Fruit fly (Drosophila melanogaster) whole organism, adult: ENCODE results near the gene CG42654.

Source experiments
- CG11617 ChIP-seq: fragments of 200-800 bp; sonication (Bioruptor generic); optimal IDR thresholded peaks from 2 replicates; lab custom pipeline; 2017; ENCODE audit warnings: mild to moderate bottlenecking, missing biosample characterization, missing genetic modification reagents, missing genetic modification characterization
- CG12768 ChIP-seq: fragments of 200-800 bp; sonication (Bioruptor generic); optimal IDR thresholded peaks from 2 replicates; lab custom pipeline; 2017; ENCODE audit warnings: missing biosample characterization, missing genetic modification characterization, mild to moderate bottlenecking, moderate library complexity, missing genetic modification reagents
- CG14711 ChIP-seq: fragments of 200-800 bp; sonication (Bioruptor generic); optimal IDR thresholded peaks from 2 replicates; lab custom pipeline; 2018; ENCODE audit warnings: missing biosample characterization, mild to moderate bottlenecking, missing genetic modification characterization, moderate library complexity
- CG1620 ChIP-seq: fragments of 200-800 bp; sonication (Bioruptor generic); optimal IDR thresholded peaks from 2 replicates; lab custom pipeline; 2016; ENCODE audit warnings: missing biosample characterization, missing genetic modification characterization
- CG33017 ChIP-seq: fragments of 200-800 bp; sonication (Bioruptor generic); optimal IDR thresholded peaks from 2 replicates; lab custom pipeline; 2018; ENCODE audit warnings: missing biosample characterization, mild to moderate bottlenecking, missing genetic modification characterization, moderate library complexity
- CG5204 ChIP-seq: fragments of 200-800 bp; sonication (Bioruptor generic); optimal IDR thresholded peaks from 2 replicates; lab custom pipeline; 2016; ENCODE audit warnings: missing biosample characterization, missing genetic modification characterization
- CG7045 ChIP-seq: fragments of 200-800 bp; sonication (Bioruptor generic); optimal IDR thresholded peaks from 2 replicates; lab custom pipeline; 2017; ENCODE audit warnings: missing biosample characterization, mild to moderate bottlenecking, missing genetic modification characterization
- CG7101 ChIP-seq: fragments of 200-800 bp; sonication (Bioruptor generic); optimal IDR thresholded peaks from 2 replicates; lab custom pipeline; 2018; ENCODE audit warnings: missing biosample characterization, mild to moderate bottlenecking, missing genetic modification characterization, moderate library complexity
- Clk ChIP-seq: fragments of 200-800 bp; sonication (Bioruptor generic); optimal IDR thresholded peaks from 2 replicates; lab custom pipeline; 2017; ENCODE audit warnings: missing biosample characterization, missing genetic modification characterization
- Crg-1 ChIP-seq: fragments of 200-800 bp; sonication (Bioruptor generic); optimal IDR thresholded peaks from 2 replicates; lab custom pipeline; 2016; ENCODE audit warnings: missing biosample characterization, missing genetic modification characterization
- Hr96 ChIP-seq: fragments of 200-800 bp; sonication (Bioruptor generic); optimal IDR thresholded peaks from 2 replicates; lab custom pipeline; 2016; ENCODE audit warnings: missing biosample characterization, missing genetic modification characterization
- Mnt ChIP-seq: fragments of 200-800 bp; sonication (Bioruptor generic); optimal IDR thresholded peaks from 2 replicates; lab custom pipeline; 2016; ENCODE audit warnings: missing biosample characterization, mild to moderate bottlenecking, missing genetic modification characterization
- bab1 ChIP-seq: fragments of 200-800 bp; sonication (Bioruptor generic); optimal IDR thresholded peaks from 3 replicates; lab custom pipeline; 2019; ENCODE audit warnings: missing biosample characterization, mild to moderate bottlenecking, missing genetic modification characterization, moderate library complexity
- cic ChIP-seq: fragments of 200-800 bp; sonication (Bioruptor generic); optimal IDR thresholded peaks from 2 replicates; lab custom pipeline; 2017; ENCODE audit warnings: missing biosample characterization, mild to moderate bottlenecking, missing genetic modification characterization, moderate library complexity
- cnc ChIP-seq, 2 experiments: fragments of >200 bp; optimal IDR thresholded peaks; 2 replicates each; lab custom pipeline; 2017
- kay ChIP-seq: fragments of 200-800 bp; sonication (Bioruptor generic); peaks from one replicate; lab custom pipeline; 2016; ENCODE audit warnings: missing biosample characterization, missing genetic modification characterization, borderline replicate concordance
- ovo ChIP-seq: fragments of 200-800 bp; sonication (Bioruptor generic); optimal IDR thresholded peaks from 2 replicates; lab custom pipeline; 2016; ENCODE audit warnings: missing biosample characterization, missing genetic modification characterization
- pad ChIP-seq: fragments of 200-800 bp; sonication (Bioruptor generic); optimal IDR thresholded peaks from 3 replicates; lab custom pipeline; 2017; ENCODE audit warnings: missing biosample characterization, missing genetic modification characterization, mild to moderate bottlenecking, moderate library complexity, missing genetic modification reagents
- tj ChIP-seq: fragments of 200-800 bp; sonication (Bioruptor generic); optimal IDR thresholded peaks from 3 replicates; lab custom pipeline; 2017; ENCODE audit warnings: missing biosample characterization, mild to moderate bottlenecking, missing genetic modification characterization, moderate library complexity
- toe ChIP-seq: fragments of 200-800 bp; sonication (Bioruptor generic); optimal IDR thresholded peaks from 2 replicates; lab custom pipeline; 2016; ENCODE audit warnings: missing biosample characterization, missing genetic modification characterization

Gene CG42654

DNA sequence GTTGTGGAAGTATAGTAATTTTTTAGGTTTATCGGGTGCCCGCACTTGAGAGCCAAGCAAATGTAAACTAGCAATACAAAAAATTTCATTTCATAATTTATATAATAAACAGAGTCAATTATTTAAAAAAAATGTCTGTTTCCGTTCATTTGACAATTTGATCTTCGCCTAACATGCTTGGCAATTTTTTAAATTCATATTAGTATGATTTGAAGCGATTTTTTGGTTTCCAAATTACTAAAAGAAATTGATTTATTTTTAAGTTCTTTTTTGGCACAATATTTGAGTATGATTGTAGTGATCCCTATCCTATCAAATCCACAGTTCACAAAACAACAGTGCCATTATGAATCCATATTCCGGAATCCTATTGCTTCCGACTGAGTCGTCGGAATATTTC is 2.5 kb downstream of the CG42654 start, which contains the start of gene CG34258:
TSS of gene CG34258 (minus strand) at position 101 of the 400 bp plus-strand sequence.
- no peak for TF ChIP-seq tj (GFP tag; lab: Kevin White, UChicago)
- no peak for TF ChIP-seq Crg-1 (GFP tag; lab: Kevin White, UChicago)
- no peak for TF ChIP-seq CG5204
- no peak for TF ChIP-seq cic (GFP tag; lab: Kevin White, UChicago)
- TF ChIP-seq cnc (optimal IDR thresholded peaks at IDR 0.05; lab: Kevin White, UChicago), result no peak
- TF ChIP-seq kay, result no peak
- no peak for TF ChIP-seq CG12768
- TF ChIP-seq toe, result no peak
- TF ChIP-seq CG7045, result no peak
- TF ChIP-seq CG1620 (GFP tag; lab: Kevin White, UChicago), result no peak
- TF ChIP-seq Hr96 (GFP tag; lab: Kevin White, UChicago), result no peak
- no peak for TF ChIP-seq CG14711 (tag; lab: Kevin White, UChicago)
- no peak for TF ChIP-seq bab1 (GFP tag; lab: Kevin White, UChicago)
- no peak for TF ChIP-seq CG7101 (tag; lab: Kevin White, UChicago)
- TF ChIP-seq CG33017, result no peak
- no peak for TF ChIP-seq ovo (GFP tag; lab: Kevin White, UChicago)
- no peak for TF ChIP-seq Clk (GFP tag; lab: Kevin White, UChicago)
- TF ChIP-seq Mnt, result no peak

DNA sequence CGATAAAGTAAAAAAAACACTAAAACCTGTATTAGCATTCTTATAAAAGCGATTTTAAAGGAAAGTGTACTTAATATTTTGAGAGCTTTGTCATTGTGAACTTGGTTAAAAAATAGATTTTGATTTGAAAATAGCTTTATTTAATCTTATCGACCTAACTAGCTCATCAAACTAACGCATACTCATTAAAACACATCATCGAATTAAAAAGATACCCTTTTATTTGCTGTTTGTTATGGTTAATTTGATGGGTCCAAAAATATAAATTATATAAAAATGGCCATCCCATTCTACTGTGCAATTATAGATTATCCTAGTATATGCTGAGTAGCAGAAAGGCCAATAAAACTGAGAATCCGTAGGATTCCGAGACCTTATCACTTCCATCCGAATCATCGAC is 3.3 kb downstream of the CG42654 start, which contains the start of gene CG32219:
TSS of gene CG32219 (minus strand) at position 101 of the 400 bp plus-strand sequence.
- TF ChIP-seq CG14711 (tag; lab: Kevin White, UChicago), result no peak
- TF ChIP-seq CG5204, result no peak
- no peak for TF ChIP-seq cic (GFP tag; lab: Kevin White, UChicago)
- TF ChIP-seq kay, result no peak
- no peak for TF ChIP-seq CG7101 (tag; lab: Kevin White, UChicago)
- no peak for TF ChIP-seq Crg-1 (GFP tag; lab: Kevin White, UChicago)
- no peak for TF ChIP-seq Mnt
- TF ChIP-seq Clk (GFP tag; lab: Kevin White, UChicago), result no peak
- no peak for TF ChIP-seq CG12768
- no peak for TF ChIP-seq tj (GFP tag; lab: Kevin White, UChicago)

DNA sequence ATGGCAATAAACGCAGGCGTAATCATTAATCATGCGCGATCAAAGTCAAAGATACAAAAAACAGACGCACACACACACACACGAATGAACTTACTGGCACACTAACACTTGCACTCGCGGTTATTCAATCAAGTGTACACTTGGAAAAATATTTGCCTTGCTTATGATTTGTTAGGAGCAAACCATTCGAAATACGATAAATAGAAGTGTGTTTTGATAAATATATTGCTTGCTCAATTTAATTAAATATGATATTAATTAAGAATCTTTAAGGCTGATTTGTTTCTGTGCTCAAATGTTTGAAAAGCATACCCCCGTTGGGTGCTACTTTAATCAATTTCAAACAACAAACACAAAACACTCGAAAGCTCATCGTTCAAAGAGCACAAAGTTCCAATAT is 8.9 kb downstream of the CG42654 start:
- TF ChIP-seq pad (GFP tag; lab: Kevin White, UChicago) (no peak), CG11617 (GFP tag; lab: Kevin White, UChicago) (no peak), tj (GFP tag; lab: Kevin White, UChicago) (no peak), kay (no peak), Hr96 (GFP tag; lab: Kevin White, UChicago) (no peak), Clk (GFP tag; lab: Kevin White, UChicago) (no peak), bab1 (GFP tag; lab: Kevin White, UChicago) (no peak), Mnt (no peak), toe (no peak), CG33017 (no peak), CG7045 (no peak)

DNA sequence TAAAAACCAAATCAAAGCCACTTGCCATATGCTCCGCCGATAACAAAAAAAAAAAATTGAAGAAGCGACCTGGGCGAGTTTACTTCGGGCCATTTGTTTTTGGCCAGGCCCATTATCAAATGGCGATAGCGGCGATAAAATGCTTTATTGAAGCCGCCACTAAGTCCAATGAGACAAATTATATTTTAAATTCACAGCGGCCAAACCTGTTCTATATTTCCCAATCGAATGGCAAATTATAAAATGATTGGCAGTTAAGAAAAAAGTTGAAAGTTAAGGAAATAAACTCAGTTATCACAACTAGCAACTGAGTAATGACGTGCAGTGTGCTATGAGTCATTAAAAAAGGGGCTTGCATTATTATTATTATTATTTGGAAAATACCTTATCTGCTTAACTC is 13.2 kb downstream of the CG42654 start:
- TF ChIP-seq kay (peak; percentile 93), Mnt (no peak), CG7101 (tag; lab: Kevin White, UChicago) (no peak)

DNA sequence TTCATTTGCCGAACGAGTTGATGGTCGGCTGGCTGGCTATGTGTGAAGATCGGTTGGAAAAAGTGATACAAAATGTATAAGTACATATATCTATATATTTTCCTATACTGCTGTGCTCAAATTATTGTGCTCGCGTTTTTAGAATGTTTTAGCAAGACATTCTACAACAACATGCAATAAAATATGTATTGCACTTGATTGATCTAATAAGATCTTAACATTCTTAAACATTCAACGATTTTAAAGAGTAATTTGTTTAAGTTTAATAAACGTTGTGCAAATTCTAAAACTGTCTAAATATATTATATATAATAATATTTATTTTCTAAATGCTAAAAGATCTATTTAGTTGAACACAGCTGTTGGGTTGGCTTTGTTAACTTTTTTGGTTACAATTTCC is 14.0 kb downstream of the CG42654 start:
- TF ChIP-seq cic (GFP tag; lab: Kevin White, UChicago) (no peak), CG14711 (tag; lab: Kevin White, UChicago) (peak; percentile 41), CG11617 (GFP tag; lab: Kevin White, UChicago) (no peak), CG33017 (peak; percentile 26)

DNA sequence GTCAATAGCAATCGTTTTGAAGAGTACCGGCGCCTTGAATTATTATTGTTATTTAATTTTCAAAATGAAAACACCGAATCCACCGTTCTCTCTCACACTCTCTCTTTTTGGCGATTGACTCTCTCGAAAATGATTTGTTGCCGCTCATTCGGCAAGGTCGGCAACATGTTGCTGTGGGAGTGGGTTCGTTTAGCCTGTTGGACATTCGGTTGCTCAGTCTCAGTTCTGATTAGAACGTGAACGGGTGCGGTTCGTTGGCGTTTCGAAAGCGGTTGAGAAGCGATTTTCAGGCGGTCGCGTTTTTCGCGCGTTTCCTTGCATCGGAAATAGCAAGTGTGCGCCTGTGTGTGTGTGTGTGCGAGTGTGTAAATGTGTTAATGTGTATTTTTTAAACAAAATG is 15.3 kb downstream of the CG42654 start, which contains the start of gene Ac76E:
TSS of gene Ac76E (plus strand) at position 264 of the 400 bp plus-strand sequence.
- TF ChIP-seq kay, result peak; percentile 29
- TF ChIP-seq Hr96 (GFP tag; lab: Kevin White, UChicago), result peak; percentile 18
- TF ChIP-seq ovo (GFP tag; lab: Kevin White, UChicago), result no peak
- TF ChIP-seq CG11617 (GFP tag; lab: Kevin White, UChicago), result peak; percentile 40
- peak; percentile 14 for TF ChIP-seq CG14711 (tag; lab: Kevin White, UChicago)
- TF ChIP-seq CG1620 (GFP tag; lab: Kevin White, UChicago), result no peak
- TF ChIP-seq CG12768, result peak; percentile 56
- TF ChIP-seq CG7045, result peak; percentile 52
- TF ChIP-seq Crg-1 (GFP tag; lab: Kevin White, UChicago), result no peak
- TF ChIP-seq CG33017, result peak; percentile 36
- peak; percentile 34 for TF ChIP-seq tj (GFP tag; lab: Kevin White, UChicago)
- TF ChIP-seq toe, result peak; percentile 19
- peak; percentile 68 for TF ChIP-seq Mnt
- peak; percentile 24 for TF ChIP-seq bab1 (GFP tag; lab: Kevin White, UChicago)
- TF ChIP-seq cic (GFP tag; lab: Kevin White, UChicago), result peak; percentile 64
- TF ChIP-seq CG5204, result no peak

DNA sequence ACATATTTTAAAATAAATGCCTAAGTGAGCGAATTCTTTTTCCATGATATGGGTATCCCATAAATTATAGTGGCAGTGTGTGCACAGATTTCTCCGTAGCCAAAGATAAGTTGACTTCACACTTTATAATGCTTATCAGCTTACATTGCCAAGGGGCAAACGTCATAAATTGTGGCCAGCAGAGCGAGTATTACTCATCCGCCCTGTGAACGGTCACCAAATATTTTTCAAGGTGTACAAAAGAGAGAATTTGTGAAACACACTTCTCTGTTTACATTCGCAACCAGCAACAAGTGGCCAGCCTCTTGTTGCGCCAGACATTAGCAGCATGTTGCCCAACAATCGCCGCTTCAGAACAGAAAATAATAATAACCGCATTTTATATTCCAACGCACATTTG is 21.4 kb downstream of the CG42654 start:
- TF ChIP-seq CG1620 (GFP tag; lab: Kevin White, UChicago) (peak; percentile 19), CG5204 (no peak), Hr96 (GFP tag; lab: Kevin White, UChicago) (no peak), CG7101 (tag; lab: Kevin White, UChicago) (peak; percentile 39), CG7045 (peak; percentile 66), toe (no peak), pad (GFP tag; lab: Kevin White, UChicago) (peak; percentile 21), CG14711 (tag; lab: Kevin White, UChicago) (peak; percentile 19), Clk (GFP tag; lab: Kevin White, UChicago) (peak; percentile 4), bab1 (GFP tag; lab: Kevin White, UChicago) (no peak), ovo (GFP tag; lab: Kevin White, UChicago) (peak; percentile 25), CG11617 (GFP tag; lab: Kevin White, UChicago) (peak; percentile 54), tj (GFP tag; lab: Kevin White, UChicago) (peak; percentile 15), cic (GFP tag; lab: Kevin White, UChicago) (peak; percentile 72), CG12768 (peak; percentile 74), kay (peak; percentile 78), cnc (optimal IDR thresholded peaks at IDR 0.05; lab: Kevin White, UChicago) (no peak), Crg-1 (GFP tag; lab: Kevin White, UChicago) (peak; percentile 71), CG33017 (peak; percentile 36), Mnt (peak; percentile 39)
